Worm (Caenorhabditis elegans): ENCODE results near the gene Y73C8B.2.

DNA sequence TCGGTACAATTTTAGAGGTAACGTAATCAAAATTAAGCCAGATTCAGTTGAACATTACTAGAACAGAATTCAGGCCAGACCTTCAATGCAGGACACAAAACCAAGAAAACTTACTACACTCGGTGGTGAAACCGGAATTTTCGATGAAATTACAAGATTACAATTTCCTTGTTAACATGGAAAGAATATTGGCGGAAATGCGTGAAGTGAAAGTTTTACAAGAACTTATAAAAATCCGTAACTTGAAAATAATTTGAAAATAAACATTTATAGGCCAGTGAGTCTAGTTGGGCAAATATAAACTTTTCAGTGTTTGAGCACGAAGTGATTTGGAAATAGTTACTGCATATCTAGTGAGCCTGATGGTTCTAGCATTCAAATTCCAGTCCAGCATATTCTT, 40.1 kb upstream of the Y73C8B.2 start, which contains the start of gene K08D9.6:
- TF ChIP-seq blmp-1 (tag; optimal IDR thresholded peaks at IDR 0.05; ENCODE audit: insufficient read depth) (no peak), elt-3 (tag; optimal IDR thresholded peaks at IDR 0.05) (no peak), nhr-6 (tag; optimal IDR thresholded peaks at IDR 0.05) (no peak), lin-39 (tag; optimal IDR thresholded peaks at IDR 0.05) (no peak), ama-1 (optimal IDR thresholded peaks at IDR 0.05) (no peak), lin-13 (GFP tag; optimal IDR thresholded peaks at IDR 0.05) (no peak), aly-2 (tag; optimal IDR thresholded peaks at IDR 0.05) (no peak), nhr-77 (tag; optimal IDR thresholded peaks at IDR 0.05) (no peak), snpc-4 (tag; optimal IDR thresholded peaks at IDR 0.05) (no peak), unc-62 (GFP tag; optimal IDR thresholded peaks at IDR 0.05) (no peak), mbf-1 (tag; optimal IDR thresholded peaks at IDR 0.05) (no peak), crh-2 (tag; optimal IDR thresholded peaks at IDR 0.05) (no peak)

Data from whole organism, L2 larva.